Worm (Caenorhabditis elegans): ENCODE measurements around the gene Y105C5A.8.

ce11 chrIV:15631217-15631616 is 14.3 kb upstream of the Y105C5A.8 start, which contains the start of gene Y105C5A.9:
- TF ChIP-seq gmeb-1 (tag; optimal IDR thresholded peaks at IDR 0.05) (no peak), egl-27 (tag; optimal IDR thresholded peaks at IDR 0.05) (no peak), nhr-23 (tag; optimal IDR thresholded peaks at IDR 0.05) (no peak), nhr-11 (tag; optimal IDR thresholded peaks at IDR 0.05) (no peak), nhr-21 (tag; optimal IDR thresholded peaks at IDR 0.05) (no peak), ztf-11 (tag; optimal IDR thresholded peaks at IDR 0.05) (no peak), blmp-1 (tag; optimal IDR thresholded peaks at IDR 0.05; ENCODE audit: insufficient read depth) (no peak), lsy-2 (tag; optimal IDR thresholded peaks at IDR 0.05) (no peak)
